Worm (Caenorhabditis elegans): Measurements from ENCODE around the gene R01B10.2.

The R01B10.2 gene

DNA sequence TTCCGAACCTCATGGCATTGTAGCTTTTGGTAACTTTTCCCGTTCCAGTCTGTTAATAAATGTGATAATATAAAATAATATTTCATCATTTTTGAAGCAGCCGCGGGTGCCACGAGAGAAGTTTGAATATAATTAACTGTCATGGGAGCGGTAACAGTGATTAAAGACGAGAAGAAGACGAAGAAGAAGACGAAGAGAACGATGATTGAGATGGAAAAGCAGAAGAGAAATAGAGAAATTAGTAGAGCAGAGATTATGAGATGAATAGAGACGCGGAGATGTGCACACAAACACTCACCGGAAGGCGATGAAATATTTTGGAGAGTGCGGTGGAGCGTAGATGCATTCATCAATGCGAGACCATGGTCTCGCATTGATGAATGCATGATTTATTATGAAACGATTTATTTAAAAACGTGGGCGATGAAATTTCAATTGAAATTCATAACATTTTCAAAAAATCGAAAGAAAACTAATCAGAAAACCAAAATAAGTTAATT is 12.0 kb upstream of the R01B10.2 start, which contains the start of gene seip-1 (continued):
- peak; percentile 70 for TF ChIP-seq cebp-1 (GFP tag; IDR thresholded peaks at IDR 0.05)
- peak; percentile 94 for TF ChIP-seq cebp-1 (tag; optimal IDR thresholded peaks at IDR 0.05)
- TF ChIP-seq tlf-1 (GFP tag; optimal IDR thresholded peaks at IDR 0.05), result no peak
- TF ChIP-seq madf-10 (tag; optimal IDR thresholded peaks at IDR 0.05), result peak; percentile 24
- no peak for TF ChIP-seq gei-17 (GFP tag; optimal IDR thresholded peaks at IDR 0.05)
- TF ChIP-seq F39B2.1 (GFP tag; IDR thresholded peaks at IDR 0.05), result no peak
- no peak for TF ChIP-seq ets-4 (GFP tag; optimal IDR thresholded peaks at IDR 0.05)
- TF ChIP-seq tbx-9 (tag; optimal IDR thresholded peaks at IDR 0.05; ENCODE audit: borderline replicate concordance), result no peak
- TF ChIP-seq attf-3 (GFP tag; conservative IDR thresholded peaks at IDR 0.05), result no peak
- TF ChIP-seq lin-40 (tag; optimal IDR thresholded peaks at IDR 0.05), result no peak
- no peak for TF ChIP-seq T26A5.8 (tag; optimal IDR thresholded peaks at IDR 0.05)
- TF ChIP-seq Y53G8AR.9 (GFP tag; conservative IDR thresholded peaks at IDR 0.05), result no peak
- TF ChIP-seq lsl-1 (GFP tag; optimal IDR thresholded peaks at IDR 0.05), result peak; percentile 37
- no peak for TF ChIP-seq D2030.7 (GFP tag; IDR thresholded peaks at IDR 0.05)
- no peak for TF ChIP-seq F57C9.4 (tag; optimal IDR thresholded peaks at IDR 0.05)
- TF ChIP-seq T07F8.4 (tag; optimal IDR thresholded peaks at IDR 0.05), result no peak
- TF ChIP-seq Y56A3A.18 (GFP tag; IDR thresholded peaks at IDR 0.05), result no peak
- TF ChIP-seq bed-2 (GFP tag; IDR thresholded peaks at IDR 0.05), result no peak
- TF ChIP-seq nhr-80 (tag; optimal IDR thresholded peaks at IDR 0.05), result peak; percentile 94
- peak; percentile 4 for TF ChIP-seq ceh-27 (GFP tag; optimal IDR thresholded peaks at IDR 0.05)
- 0 out of 2 replicates have a peak, but pooled peaks have one; percentile 38 for TF ChIP-seq egl-44 (GFP tag; IDR thresholded peaks at IDR 0.05)
- no peak for TF ChIP-seq ceh-58 (GFP tag; IDR thresholded peaks at IDR 0.05)
- TF ChIP-seq attf-6 (GFP tag; IDR thresholded peaks at IDR 0.05), result no peak
- no peak for TF ChIP-seq lin-35 (GFP tag; optimal IDR thresholded peaks at IDR 0.05)
- TF ChIP-seq nfya-1 (tag; optimal IDR thresholded peaks at IDR 0.05; ENCODE audit: borderline replicate concordance, insufficient read depth), result no peak
- TF ChIP-seq nhr-27 (tag; optimal IDR thresholded peaks at IDR 0.05), result no peak
- no peak for TF ChIP-seq F52B5.7 (tag; optimal IDR thresholded peaks at IDR 0.05)
- peak; percentile 62 for TF ChIP-seq rcor-1 (GFP tag; IDR thresholded peaks at IDR 0.05)
- peak; percentile 38 for TF ChIP-seq ZK185.1 (tag; optimal IDR thresholded peaks at IDR 0.05; ENCODE audit: poor library complexity, severe bottlenecking)
- no peak for TF ChIP-seq hlh-26 (GFP tag; conservative IDR thresholded peaks at IDR 0.05)
- no peak for TF ChIP-seq somi-1 (GFP tag; optimal IDR thresholded peaks at IDR 0.05)
- TF ChIP-seq ztf-18 (tag; optimal IDR thresholded peaks at IDR 0.05), result peak; percentile 36
- peak; percentile 10 for TF ChIP-seq ama-1 (optimal IDR thresholded peaks at IDR 0.05)
- TF ChIP-seq ama-1 (GFP tag; optimal IDR thresholded peaks at IDR 0.05), result no peak
- no peak for TF ChIP-seq F37B4.10 (GFP tag; IDR thresholded peaks at IDR 0.05)
- TF ChIP-seq dpff-1 (tag; optimal IDR thresholded peaks at IDR 0.05), result no peak
- no peak for TF ChIP-seq F10E7.11 (tag; optimal IDR thresholded peaks at IDR 0.05)
- TF ChIP-seq hsf-1 (GFP tag; IDR thresholded peaks at IDR 0.05), result no peak
- no peak for TF ChIP-seq C06A6.2 (GFP tag; conservative IDR thresholded peaks at IDR 0.05)
- no peak for TF ChIP-seq Y53F4B.3 (GFP tag; IDR thresholded peaks at IDR 0.05)
- TF ChIP-seq him-1 (tag; optimal IDR thresholded peaks at IDR 0.05), result no peak
- no peak for TF ChIP-seq lsy-27 (tag; optimal IDR thresholded peaks at IDR 0.05; ENCODE audit: borderline replicate concordance, insufficient read depth)
- TF ChIP-seq mxl-1 (tag; optimal IDR thresholded peaks at IDR 0.05), result no peak
- no peak for TF ChIP-seq madf-8 (GFP tag; conservative IDR thresholded peaks at IDR 0.05)
- no peak for TF ChIP-seq rpc-1 (optimal IDR thresholded peaks at IDR 0.05)
- no peak for TF ChIP-seq rpc-1 (tag; optimal IDR thresholded peaks at IDR 0.05)
- no peak for TF ChIP-seq zfh-2 (GFP tag; conservative IDR thresholded peaks at IDR 0.05)
- TF ChIP-seq efl-1 (GFP tag; optimal IDR thresholded peaks at IDR 0.05), result peak; percentile 48

Measured in whole organism, young adult.